Fruit fly (Drosophila melanogaster) whole organism, wandering third instar larva: ENCODE measurements around the gene CG8673.

Experiments used
- Dfd ChIP-seq: fragments of >200 bp; optimal IDR thresholded peaks from 2 replicates; lab custom pipeline; 2017; ENCODE audit warnings: missing biosample characterization, missing genetic modification characterization
- HLH106 ChIP-seq: fragments of 200-800 bp; optimal IDR thresholded peaks from 3 replicates; lab custom pipeline; 2019; ENCODE audit warnings: missing biosample characterization, mild to moderate bottlenecking, missing genetic modification characterization, moderate library complexity
- Hr83 ChIP-seq: fragments of 200-300 bp; sonication (Bioruptor generic); optimal IDR thresholded peaks from 2 replicates; lab custom pipeline; 2016; ENCODE audit warnings: missing biosample characterization, mild to moderate bottlenecking, missing genetic modification characterization, moderate library complexity; ENCODE audit not compliant: poor library complexity, severe bottlenecking
- brk ChIP-seq: fragments of 200-800 bp; sonication (Bioruptor generic); optimal IDR thresholded peaks from 2 replicates; lab custom pipeline; 2016; ENCODE audit warnings: missing biosample characterization, mild to moderate bottlenecking, missing genetic modification characterization
- ey ChIP-seq: fragments of 200-800 bp; sonication (Bioruptor generic); optimal IDR thresholded peaks from 2 replicates; lab custom pipeline; 2016; ENCODE audit warnings: missing biosample characterization, missing genetic modification characterization
- fru ChIP-seq: fragments of 200-800 bp; sonication (Bioruptor generic); optimal IDR thresholded peaks from 3 replicates; lab custom pipeline; 2016; ENCODE audit warnings: missing biosample characterization, mild to moderate bottlenecking, missing genetic modification characterization
- jim ChIP-seq: fragments of 175-275, 200-325 bp; sonication (Bioruptor generic); optimal IDR thresholded peaks from 2 replicates; lab custom pipeline; 2016; ENCODE audit warnings: missing biosample characterization, mild to moderate bottlenecking, missing genetic modification characterization
- rgr ChIP-seq: fragments of 200-800 bp; sonication (Bioruptor generic); optimal IDR thresholded peaks from 3 replicates; lab custom pipeline; 2016; ENCODE audit warnings: missing biosample characterization, mild to moderate bottlenecking, missing genetic modification characterization

- TF ChIP-seq brk, result no peak
- no peak for TF ChIP-seq rgr (GFP tag; lab: Kevin White, UChicago)
- TF ChIP-seq fru (GFP tag; lab: Kevin White, UChicago), result no peak
- no peak for TF ChIP-seq HLH106
- TF ChIP-seq jim, result no peak
- no peak for TF ChIP-seq ey (GFP tag; lab: Kevin White, UChicago)
- TF ChIP-seq Hr83, result peak; percentile 23
- no peak for TF ChIP-seq Dfd (GFP tag; lab: Kevin White, UChicago)
These were observed 38.9 kb downstream of the CG8673 start, which contains the start of gene Piezo for dm6 chr2L:8163025-8163351.
